Worm (Caenorhabditis elegans) whole organism, L2 larva: Measurements from ENCODE around the gene Y27F2A.8.
"Not testable (repeated sequence)": the region's sequence is repeated elsewhere in the genome, so short reads cannot be mapped to it uniquely, and the experiment has no call there.

Source experiments
- C34F6.9 ChIP-seq: fragments of 150-350 bp; optimal IDR thresholded peaks from 2 replicates; lab custom pipeline; 2014; ENCODE audit warnings: missing biosample characterization, missing genetic modification characterization
- F13H6.1 ChIP-seq: sonication (generic microtip); optimal IDR thresholded peaks from 2 replicates; lab custom pipeline; 2016; ENCODE audit warnings: missing genetic modification characterization, missing compliant biosample characterization
- R02D3.7 ChIP-seq: fragments of 150-350 bp; optimal IDR thresholded peaks from 2 replicates; lab custom pipeline; 2014; ENCODE audit warnings: missing biosample characterization, missing genetic modification characterization
- Y55F3AM.14 ChIP-seq: fragments of 200-800 bp; sonication (Bioruptor generic); optimal IDR thresholded peaks from 2 replicates; lab custom pipeline; 2018; ENCODE audit warnings: mild to moderate bottlenecking, missing genetic modification characterization, missing compliant biosample characterization
- ZK546.5 ChIP-seq: sonication (generic microtip); optimal IDR thresholded peaks from 2 replicates; lab custom pipeline; 2017; ENCODE audit warnings: missing biosample characterization, missing genetic modification characterization
- alr-1 ChIP-seq: fragments of 150-350 bp; optimal IDR thresholded peaks from 2 replicates; lab custom pipeline; 2014; ENCODE audit warnings: missing biosample characterization, missing genetic modification characterization
- blmp-1 ChIP-seq: sonication (generic microtip); optimal IDR thresholded peaks from 2 replicates; lab custom pipeline; 2017; ENCODE audit warnings: missing genetic modification characterization, mild to moderate bottlenecking, missing compliant biosample characterization, antibody characterized with exemption, moderate library complexity; ENCODE audit not compliant: insufficient read depth
- egl-27 ChIP-seq: sonication (generic microtip); optimal IDR thresholded peaks from 3 replicates; lab custom pipeline; 2017; ENCODE audit warnings: missing biosample characterization, missing genetic modification reagents, missing genetic modification characterization
- elt-1 ChIP-seq: fragments of 150-350 bp; optimal IDR thresholded peaks from 2 replicates; lab custom pipeline; 2014; ENCODE audit warnings: missing biosample characterization, missing genetic modification characterization
- fos-1 ChIP-seq: fragments of 150-350 bp; optimal IDR thresholded peaks from 2 replicates; lab custom pipeline; 2014; ENCODE audit warnings: missing biosample characterization, missing genetic modification characterization
- gmeb-1 ChIP-seq: fragments of 150-350 bp; optimal IDR thresholded peaks from 2 replicates; lab custom pipeline; 2014; ENCODE audit warnings: missing biosample characterization, missing genetic modification characterization
- lin-11 ChIP-seq: fragments of 150-350 bp; sonication (generic microtip); optimal IDR thresholded peaks from 2 replicates; lab custom pipeline; 2014; ENCODE audit warnings: missing biosample characterization, missing genetic modification characterization, inconsistent platforms, mixed read lengths
- lin-13 ChIP-seq: fragments of 150-350 bp; optimal IDR thresholded peaks from 2 replicates; lab custom pipeline; 2014; ENCODE audit warnings: missing biosample characterization, missing genetic modification reagents, missing genetic modification characterization
- lin-39 ChIP-seq: fragments of 150-350 bp; optimal IDR thresholded peaks from 2 replicates; lab custom pipeline; 2014; ENCODE audit warnings: missing biosample characterization, missing genetic modification reagents, missing genetic modification characterization
- mab-5 ChIP-seq: fragments of 150-350 bp; optimal IDR thresholded peaks from 2 replicates; lab custom pipeline; 2014; ENCODE audit warnings: missing biosample characterization, missing genetic modification characterization
- nhr-10 ChIP-seq: sonication (generic microtip); optimal IDR thresholded peaks from 2 replicates; lab custom pipeline; 2017; ENCODE audit warnings: missing biosample characterization, missing genetic modification characterization
- nhr-11 ChIP-seq: fragments of 150-350 bp; optimal IDR thresholded peaks from 2 replicates; lab custom pipeline; 2014; ENCODE audit warnings: missing biosample characterization, missing genetic modification characterization
- nhr-12 ChIP-seq: fragments of 150-350 bp; optimal IDR thresholded peaks from 2 replicates; lab custom pipeline; 2014; ENCODE audit warnings: missing biosample characterization, missing genetic modification characterization
- nhr-21 ChIP-seq: fragments of 150-350 bp; optimal IDR thresholded peaks from 2 replicates; lab custom pipeline; 2014; ENCODE audit warnings: missing biosample characterization, missing genetic modification characterization
- nhr-6 ChIP-seq: fragments of 150-350 bp; optimal IDR thresholded peaks from 2 replicates; lab custom pipeline; 2014; ENCODE audit warnings: missing biosample characterization, missing genetic modification characterization
- nhr-77 ChIP-seq: fragments of 150-350 bp; optimal IDR thresholded peaks from 2 replicates; lab custom pipeline; 2014; ENCODE audit warnings: missing biosample characterization, missing genetic modification characterization
- peb-1 ChIP-seq: fragments of 150-350 bp; optimal IDR thresholded peaks from 2 replicates; lab custom pipeline; 2014; ENCODE audit warnings: missing biosample characterization, missing genetic modification characterization
- sem-4 ChIP-seq: fragments of 150-350 bp; optimal IDR thresholded peaks from 2 replicates; lab custom pipeline; 2014; ENCODE audit warnings: missing biosample characterization, missing genetic modification reagents, missing genetic modification characterization
- skn-1 ChIP-seq: sonication (generic microtip); optimal IDR thresholded peaks from 2 replicates; lab custom pipeline; 2017; ENCODE audit warnings: missing biosample characterization, missing genetic modification characterization
- sma-3 ChIP-seq: sonication (generic microtip); optimal IDR thresholded peaks from 2 replicates; lab custom pipeline; 2016; ENCODE audit warnings: missing genetic modification reagents, missing genetic modification characterization, missing compliant biosample characterization
- snpc-4 ChIP-seq: fragments of 150-350 bp; optimal IDR thresholded peaks from 2 replicates; lab custom pipeline; 2014; ENCODE audit warnings: missing biosample characterization, missing genetic modification characterization
- unc-39 ChIP-seq: fragments of 150-350 bp; optimal IDR thresholded peaks from 2 replicates; lab custom pipeline; 2014; ENCODE audit warnings: missing biosample characterization, missing genetic modification characterization
- unc-55 ChIP-seq: fragments of 150-350 bp; sonication (generic microtip); optimal IDR thresholded peaks from 3 replicates; lab custom pipeline; 2014; ENCODE audit warnings: missing biosample characterization, missing genetic modification reagents, missing genetic modification characterization
- unc-62 ChIP-seq: fragments of 150-350 bp; optimal IDR thresholded peaks from 2 replicates; lab custom pipeline; 2014; ENCODE audit warnings: missing biosample characterization, missing genetic modification reagents, missing genetic modification characterization
- zag-1 ChIP-seq: fragments of 150-350 bp; optimal IDR thresholded peaks from 2 replicates; lab custom pipeline; 2014; ENCODE audit warnings: missing biosample characterization, missing genetic modification characterization
- ztf-1 ChIP-seq: fragments of 200-800 bp; sonication (Bioruptor generic); conservative IDR thresholded peaks from 2 replicates; pipeline ENCODE4 v1.3.6; 2022; ENCODE audit warnings: missing genetic modification characterization, missing compliant biosample characterization
- ztf-11 ChIP-seq: sonication (generic microtip); optimal IDR thresholded peaks from 2 replicates; lab custom pipeline; 2017; ENCODE audit warnings: missing biosample characterization, missing genetic modification characterization

Gene Y27F2A.8

ce11 chrII:3209251-3209650 lies 25.7 kb downstream of the Y27F2A.8 start, which contains the start of gene ZC239.6 (continued):
- TF ChIP-seq gmeb-1: no peak
- TF ChIP-seq nhr-77 (tag; lab: Kevin White, UChicago): no peak
- TF ChIP-seq peb-1 (tag; lab: Kevin White, UChicago): no peak
- no peak for TF ChIP-seq zag-1 (tag; lab: Kevin White, UChicago)
- TF ChIP-seq sma-3 (GFP tag; lab: Kevin White, UChicago): no peak
- TF ChIP-seq lin-39: no peak
- no peak for TF ChIP-seq nhr-12 (tag; lab: Kevin White, UChicago)
- TF ChIP-seq sem-4 (tag; lab: Kevin White, UChicago): no peak
- TF ChIP-seq Y55F3AM.14 (GFP tag; lab: Kevin White, UChicago): no peak

- no peak for TF ChIP-seq blmp-1 (tag; lab: Kevin White, UChicago)
- TF ChIP-seq mab-5: no peak
- no peak for TF ChIP-seq R02D3.7 (tag; lab: Kevin White, UChicago)
- no peak for TF ChIP-seq unc-55
- TF ChIP-seq egl-27 (tag; lab: Kevin White, UChicago): no peak
- TF ChIP-seq skn-1 (tag; lab: Kevin White, UChicago): no peak
- TF ChIP-seq ZK546.5 (tag; lab: Kevin White, UChicago): no peak
- no peak for TF ChIP-seq lin-11 (tag; lab: Kevin White, UChicago)
- no peak for TF ChIP-seq sma-3 (GFP tag; lab: Kevin White, UChicago)
- TF ChIP-seq snpc-4 (tag; lab: Kevin White, UChicago): no peak
- no peak for TF ChIP-seq nhr-77 (tag; lab: Kevin White, UChicago)
- no peak for TF ChIP-seq zag-1 (tag; lab: Kevin White, UChicago)
- no peak for TF ChIP-seq nhr-11 (tag; lab: Kevin White, UChicago)
- no peak for TF ChIP-seq C34F6.9 (tag; lab: Kevin White, UChicago)
Measured at ce11 chrII:3210365-3210764, 26.8 kb downstream of the Y27F2A.8 start, which contains the start of gene ZC239.5. Gene ZC239.5, plus strand, starts transcription at chrII:3210665.

- TF ChIP-seq nhr-21 (tag; lab: Kevin White, UChicago): no peak
- TF ChIP-seq snpc-4 (tag; lab: Kevin White, UChicago): no peak
- TF ChIP-seq unc-39 (tag; lab: Kevin White, UChicago): no peak
- TF ChIP-seq lin-13: no peak
- no peak for TF ChIP-seq blmp-1 (tag; lab: Kevin White, UChicago)
- no peak for TF ChIP-seq mab-5
- TF ChIP-seq nhr-6 (tag; lab: Kevin White, UChicago): no peak
- TF ChIP-seq sma-3 (GFP tag; lab: Kevin White, UChicago): no peak
- TF ChIP-seq C34F6.9 (tag; lab: Kevin White, UChicago): no peak
- TF ChIP-seq ztf-11 (tag; lab: Kevin White, UChicago): no peak
- TF ChIP-seq ztf-1 (GFP tag; lab: Robert Waterston, UW): no peak
- no peak for TF ChIP-seq F13H6.1 (tag; lab: Kevin White, UChicago)
- TF ChIP-seq zag-1 (tag; lab: Kevin White, UChicago): no peak
- TF ChIP-seq unc-62 (GFP tag; lab: Kevin White, UChicago): no peak
- TF ChIP-seq nhr-10 (tag; lab: Kevin White, UChicago): no peak
- no peak for TF ChIP-seq egl-27 (tag; lab: Kevin White, UChicago)
- no peak for TF ChIP-seq sem-4 (tag; lab: Kevin White, UChicago)
Measured at ce11 chrII:3213898-3214297, 30.3 kb downstream of the Y27F2A.8 start, which contains the start of gene ZC239.4. Gene ZC239.4, plus strand, starts transcription at chrII:3214198.

ce11 chrII:3215762-3216161 lies 32.2 kb downstream of the Y27F2A.8 start, which contains the start of gene ZC239.3:
Gene ZC239.3, plus strand, starts transcription at chrII:3216062.
- not testable (repeated sequence) for TF ChIP-seq ztf-1 (GFP tag; lab: Robert Waterston, UW); fos-1 (tag; lab: Kevin White, UChicago); nhr-77 (tag; lab: Kevin White, UChicago)

ce11 chrII:3220723-3221122 lies 37.1 kb downstream of the Y27F2A.8 start, which contains the start of gene ZC239.22:
Gene ZC239.22, minus strand, starts transcription at chrII:3220823.
- TF ChIP-seq lin-11 (tag; lab: Kevin White, UChicago): no peak
- TF ChIP-seq alr-1: no peak
- TF ChIP-seq ZK546.5 (tag; lab: Kevin White, UChicago): no peak
- TF ChIP-seq elt-1 (tag; lab: Kevin White, UChicago): no peak
- no peak for TF ChIP-seq mab-5
- no peak for TF ChIP-seq ztf-1 (GFP tag; lab: Robert Waterston, UW)
- TF ChIP-seq egl-27 (tag; lab: Kevin White, UChicago): no peak
